Worm (Caenorhabditis elegans) whole organism, early embryonic: ENCODE results near the gene K07H8.12.

Experiments
- B0310.2 ChIP-seq: sonication (generic microtip); optimal IDR thresholded peaks from 2 replicates; lab custom pipeline; 2016; ENCODE audit warnings: mild to moderate bottlenecking, missing genetic modification characterization, missing compliant biosample characterization
- F13C5.2 ChIP-seq: sonication (generic microtip); optimal IDR thresholded peaks from 2 replicates; lab custom pipeline; 2017; ENCODE audit warnings: mild to moderate bottlenecking, missing genetic modification characterization, inconsistent platforms, missing compliant biosample characterization
- aly-1 ChIP-seq: sonication (generic microtip); optimal IDR thresholded peaks from 2 replicates; lab custom pipeline; 2016; ENCODE audit warnings: missing genetic modification characterization, missing compliant biosample characterization
- ama-1 ChIP-seq: fragments of 150-350 bp; optimal IDR thresholded peaks from 2 replicates; lab custom pipeline; 2014
- ets-7 ChIP-seq: sonication (generic microtip); optimal IDR thresholded peaks from 2 replicates; lab custom pipeline; 2016; ENCODE audit warnings: missing genotype, missing genetic modification characterization, missing compliant biosample characterization
- flt-1 ChIP-seq: fragments of 200-800 bp; sonication (Bioruptor generic); IDR thresholded peaks from 2 replicates; pipeline ENCODE4 v1.3.6; 2022; ENCODE audit warnings: missing genetic modification characterization, missing compliant biosample characterization
- hnd-1 ChIP-seq: sonication (generic microtip); optimal IDR thresholded peaks from 2 replicates; lab custom pipeline; 2016; ENCODE audit warnings: missing genetic modification characterization, missing compliant biosample characterization
- pes-1 ChIP-seq: fragments of 200-800 bp; sonication (Bioruptor generic); IDR thresholded peaks from 2 replicates; pipeline ENCODE4 v1.3.6; 2022; ENCODE audit warnings: missing genetic modification reagents, missing genetic modification characterization, missing compliant biosample characterization
- scrt-1 ChIP-seq: fragments of 200-800 bp; sonication (Bioruptor generic); IDR thresholded peaks from 2 replicates; pipeline ENCODE4 v1.3.6; 2022; ENCODE audit warnings: missing genetic modification characterization, missing compliant biosample characterization
- sea-1 ChIP-seq: fragments of 200-800 bp; sonication (Bioruptor generic); conservative IDR thresholded peaks from 2 replicates; pipeline ENCODE4 v1.3.6; 2022; ENCODE audit warnings: missing genetic modification characterization, missing compliant biosample characterization
- tra-4 ChIP-seq: sonication (generic microtip); optimal IDR thresholded peaks from 2 replicates; lab custom pipeline; 2017; ENCODE audit warnings: missing genetic modification characterization, missing compliant biosample characterization

- TF ChIP-seq ets-7 (tag; lab: Kevin White, UChicago): no peak
- TF ChIP-seq ama-1 (lab: Kevin White, UChicago): no peak
- TF ChIP-seq pes-1 (GFP tag; lab: Robert Waterston, UW): no peak
- no peak for TF ChIP-seq aly-1
- TF ChIP-seq flt-1 (GFP tag; lab: Robert Waterston, UW): no peak
- TF ChIP-seq sea-1 (GFP tag; lab: Robert Waterston, UW): no peak
- no peak for TF ChIP-seq tra-4 (tag; lab: Kevin White, UChicago)
- TF ChIP-seq F13C5.2 (tag; lab: Kevin White, UChicago): no peak
- no peak for TF ChIP-seq hnd-1
- TF ChIP-seq scrt-1 (GFP tag; lab: Robert Waterston, UW): no peak
- TF ChIP-seq B0310.2 (tag; lab: Kevin White, UChicago): no peak
Observed at ce11 chrIV:8226474-8226873, 50.0 kb downstream of the K07H8.12 start.
